Worm (Caenorhabditis elegans) whole organism, late embryonic: ENCODE results near the gene mrps-7.

Source experiments
- K02D7.2 ChIP-seq: sonication (generic microtip); optimal IDR thresholded peaks from 2 replicates; lab custom pipeline; 2017; ENCODE audit warnings: mild to moderate bottlenecking, missing genetic modification characterization, missing compliant biosample characterization
- K09A11.1 ChIP-seq: sonication (generic microtip); optimal IDR thresholded peaks from 2 replicates; lab custom pipeline; 2017; ENCODE audit warnings: antibody characterized with exemption, mild to moderate bottlenecking, missing genetic modification characterization, missing compliant biosample characterization; ENCODE audit not compliant: insufficient read depth
- T23F11.4 ChIP-seq: fragments of 200-800 bp; sonication (Bioruptor generic); optimal IDR thresholded peaks from 2 replicates; lab custom pipeline; 2018; ENCODE audit warnings: mild to moderate bottlenecking, missing genetic modification characterization, missing compliant biosample characterization
- Y22D7AL.16 ChIP-seq: sonication (generic microtip); optimal IDR thresholded peaks from 2 replicates; lab custom pipeline; 2016; ENCODE audit warnings: missing genetic modification characterization, missing compliant biosample characterization
- ahr-1 ChIP-seq: sonication (generic microtip); optimal IDR thresholded peaks from 2 replicates; lab custom pipeline; 2016; ENCODE audit warnings: missing genetic modification characterization, missing compliant biosample characterization
- ama-1 ChIP-seq: fragments of 150-350 bp; optimal IDR thresholded peaks from 2 replicates; lab custom pipeline; 2014
- ceh-14 ChIP-seq: sonication (generic microtip); optimal IDR thresholded peaks from 2 replicates; lab custom pipeline; 2016; ENCODE audit warnings: missing genotype, missing genetic modification characterization, missing compliant biosample characterization
- ceh-18 ChIP-seq: sonication (generic microtip); optimal IDR thresholded peaks from 2 replicates; lab custom pipeline; 2016; ENCODE audit warnings: missing genetic modification characterization, missing compliant biosample characterization
- ceh-19 ChIP-seq: fragments of 200-800 bp; sonication (Bioruptor generic); optimal IDR thresholded peaks from 2 replicates; lab custom pipeline; 2018; ENCODE audit warnings: mild to moderate bottlenecking, missing genetic modification characterization, missing compliant biosample characterization
- ceh-22 ChIP-seq: sonication (generic microtip); optimal IDR thresholded peaks from 2 replicates; lab custom pipeline; 2017; ENCODE audit warnings: missing biosample characterization, missing genetic modification characterization
- ceh-24 ChIP-seq: sonication (generic microtip); optimal IDR thresholded peaks from 2 replicates; lab custom pipeline; 2016; ENCODE audit warnings: mild to moderate bottlenecking, missing genetic modification characterization, missing compliant biosample characterization
- ceh-30 ChIP-seq: fragments of 150-350 bp; optimal IDR thresholded peaks from 2 replicates; lab custom pipeline; 2014; ENCODE audit warnings: missing biosample characterization, missing genetic modification characterization
- ceh-31 ChIP-seq: sonication (generic microtip); optimal IDR thresholded peaks from 2 replicates; lab custom pipeline; 2016; ENCODE audit warnings: missing genetic modification characterization, missing compliant biosample characterization
- ceh-34 ChIP-seq: sonication (generic microtip); optimal IDR thresholded peaks from 2 replicates; lab custom pipeline; 2016; ENCODE audit warnings: mild to moderate bottlenecking, missing genetic modification characterization, missing compliant biosample characterization
- ceh-48 ChIP-seq: sonication (generic microtip); optimal IDR thresholded peaks from 2 replicates; lab custom pipeline; 2016; ENCODE audit warnings: missing genetic modification characterization, inconsistent platforms, missing compliant biosample characterization
- ceh-9 ChIP-seq: sonication (generic microtip); optimal IDR thresholded peaks from 2 replicates; lab custom pipeline; 2016; ENCODE audit warnings: mild to moderate bottlenecking, missing genetic modification characterization, inconsistent platforms, missing compliant biosample characterization
- che-1 ChIP-seq: sonication (generic microtip); optimal IDR thresholded peaks from 2 replicates; lab custom pipeline; 2016; ENCODE audit warnings: mild to moderate bottlenecking, missing genetic modification characterization, missing compliant biosample characterization
- dve-1 ChIP-seq: sonication (generic microtip); optimal IDR thresholded peaks from 2 replicates; lab custom pipeline; 2017; ENCODE audit warnings: antibody characterized with exemption, mild to moderate bottlenecking, missing genetic modification characterization, missing compliant biosample characterization
- elt-2 ChIP-seq: sonication (generic microtip); optimal IDR thresholded peaks from 2 replicates; lab custom pipeline; 2016; ENCODE audit warnings: missing genetic modification reagents, missing genetic modification characterization, missing compliant biosample characterization
- fkh-10 ChIP-seq: fragments of 150-350 bp; optimal IDR thresholded peaks from 2 replicates; lab custom pipeline; 2014; ENCODE audit warnings: missing biosample characterization, missing genetic modification reagents, missing genetic modification characterization
- fkh-6 ChIP-seq: sonication (generic microtip); optimal IDR thresholded peaks from 2 replicates; lab custom pipeline; 2016; ENCODE audit warnings: missing genetic modification characterization, missing compliant biosample characterization
- gmeb-2 ChIP-seq: sonication (generic microtip); optimal IDR thresholded peaks from 2 replicates; lab custom pipeline; 2016; ENCODE audit warnings: missing genetic modification characterization, inconsistent platforms, missing compliant biosample characterization
- hlh-13 ChIP-seq: fragments of 200-800 bp; sonication (Bioruptor generic); optimal IDR thresholded peaks from 2 replicates; lab custom pipeline; 2018; ENCODE audit warnings: mild to moderate bottlenecking, missing genetic modification characterization, missing compliant biosample characterization
- hlh-30 ChIP-seq: sonication (generic microtip); optimal IDR thresholded peaks from 2 replicates; lab custom pipeline; 2017; ENCODE audit warnings: antibody characterized with exemption, missing genetic modification characterization, missing compliant biosample characterization; ENCODE audit not compliant: insufficient read depth
- hlh-6 ChIP-seq: sonication (generic microtip); optimal IDR thresholded peaks from 2 replicates; lab custom pipeline; 2016; ENCODE audit warnings: missing genotype, missing genetic modification characterization, missing compliant biosample characterization
- lim-6 ChIP-seq: sonication (generic microtip); optimal IDR thresholded peaks from 2 replicates; lab custom pipeline; 2016; ENCODE audit warnings: missing genetic modification characterization, missing compliant biosample characterization
- lin-11 ChIP-seq: fragments of 200-800 bp; sonication (Bioruptor generic); optimal IDR thresholded peaks from 2 replicates; lab custom pipeline; 2018; ENCODE audit warnings: mild to moderate bottlenecking, missing genetic modification characterization, missing compliant biosample characterization
- madf-2 ChIP-seq: sonication (generic microtip); optimal IDR thresholded peaks from 2 replicates; lab custom pipeline; 2017; ENCODE audit warnings: missing genetic modification characterization, missing compliant biosample characterization
- mec-3 ChIP-seq: sonication (generic microtip); optimal IDR thresholded peaks from 2 replicates; lab custom pipeline; 2016; ENCODE audit warnings: borderline replicate concordance, missing genetic modification characterization, missing compliant biosample characterization
- nhr-232 ChIP-seq: sonication (generic microtip); optimal IDR thresholded peaks from 2 replicates; lab custom pipeline; 2016; ENCODE audit warnings: missing genetic modification characterization, missing compliant biosample characterization
- odd-2 ChIP-seq: sonication (generic microtip); optimal IDR thresholded peaks from 2 replicates; lab custom pipeline; 2017; ENCODE audit warnings: antibody characterized with exemption, mild to moderate bottlenecking, missing genetic modification characterization, missing compliant biosample characterization
- pag-3 ChIP-seq: sonication (generic microtip); optimal IDR thresholded peaks from 2 replicates; lab custom pipeline; 2016; ENCODE audit warnings: missing compliant biosample characterization, missing genetic modification characterization, borderline replicate concordance
- pat-9 ChIP-seq: fragments of 200-800 bp; sonication (Bioruptor generic); optimal IDR thresholded peaks from 2 replicates; lab custom pipeline; 2018; ENCODE audit warnings: mild to moderate bottlenecking, missing genetic modification characterization, moderate library complexity, missing compliant biosample characterization
- pax-1 ChIP-seq: fragments of 150-350 bp; optimal IDR thresholded peaks from 2 replicates; lab custom pipeline; 2014; ENCODE audit warnings: missing biosample characterization, missing genetic modification characterization
- pha-2 ChIP-seq: sonication (generic microtip); optimal IDR thresholded peaks from 2 replicates; lab custom pipeline; 2017; ENCODE audit warnings: mild to moderate bottlenecking, missing genetic modification characterization, missing compliant biosample characterization
- pha-4 ChIP-seq: fragments of 150-350 bp; optimal IDR thresholded peaks from 2 replicates; lab custom pipeline; 2018; ENCODE audit warnings: missing biosample characterization, missing genetic modification reagents, missing genetic modification characterization
- pqm-1 ChIP-seq: sonication (generic microtip); optimal IDR thresholded peaks from 2 replicates; lab custom pipeline; 2016; ENCODE audit warnings: missing genetic modification characterization, missing compliant biosample characterization
- pros-1 ChIP-seq: fragments of 150-350 bp; optimal IDR thresholded peaks from 2 replicates; lab custom pipeline; 2014; ENCODE audit warnings: missing biosample characterization, missing genetic modification reagents, missing genetic modification characterization
- ref-2 ChIP-seq: sonication (generic microtip); optimal IDR thresholded peaks from 2 replicates; lab custom pipeline; 2016; ENCODE audit warnings: missing genetic modification characterization, missing compliant biosample characterization
- rnt-1 ChIP-seq: sonication (generic microtip); optimal IDR thresholded peaks from 2 replicates; lab custom pipeline; 2016; ENCODE audit warnings: missing genetic modification characterization, missing compliant biosample characterization
- sox-2 ChIP-seq: fragments of 200-800 bp; sonication (Bioruptor generic); IDR thresholded peaks from 2 replicates; pipeline ENCODE4 v1.3.6; 2022; ENCODE audit warnings: missing genetic modification reagents, missing genetic modification characterization, missing compliant biosample characterization
- sox-4 ChIP-seq: sonication (generic microtip); optimal IDR thresholded peaks from 2 replicates; lab custom pipeline; 2017; ENCODE audit warnings: mild to moderate bottlenecking, missing genetic modification characterization, inconsistent platforms, missing compliant biosample characterization
- tbx-2 ChIP-seq: sonication (generic microtip); optimal IDR thresholded peaks from 2 replicates; lab custom pipeline; 2016; ENCODE audit warnings: missing genetic modification characterization, missing compliant biosample characterization
- tbx-7 ChIP-seq: sonication (generic microtip); optimal IDR thresholded peaks from 2 replicates; lab custom pipeline; 2016; ENCODE audit warnings: missing genotype, missing genetic modification characterization, missing compliant biosample characterization
- unc-3 ChIP-seq, 2 experiments: fragments of 200-800 bp in 1 of 2; sonication (Bioruptor generic) in 1 of 2; sonication (generic microtip) in 1 of 2; conservative IDR thresholded peaks in 1 of 2; optimal IDR thresholded peaks in 1 of 2; 2 replicates each; pipeline versions ENCODE4 v1.3.6 to Lab custom; 2016 to 2022; ENCODE audit warnings: missing compliant biosample characterization in 2 of 2, missing genetic modification characterization in 2 of 2, missing genetic modification reagents in 1 of 2
- unc-42 ChIP-seq: sonication (generic microtip); optimal IDR thresholded peaks from 2 replicates; lab custom pipeline; 2016; ENCODE audit warnings: missing genotype, missing genetic modification characterization, missing compliant biosample characterization
- unc-86 ChIP-seq: sonication (generic microtip); optimal IDR thresholded peaks from 2 replicates; lab custom pipeline; 2016; ENCODE audit warnings: missing genetic modification characterization, missing compliant biosample characterization
- zip-5 ChIP-seq: sonication (generic microtip); optimal IDR thresholded peaks from 2 replicates; lab custom pipeline; 2016; ENCODE audit warnings: missing genetic modification characterization, missing compliant biosample characterization
- ztf-16 ChIP-seq: sonication (generic microtip); optimal IDR thresholded peaks from 2 replicates; lab custom pipeline; 2017; ENCODE audit warnings: missing genetic modification characterization, missing compliant biosample characterization

Gene mrps-7

ce11 chrIV:14793900-14794624 is 26.5 kb upstream of the mrps-7 start (continued):
- peak; percentile 2 for TF ChIP-seq pros-1 (tag; lab: Kevin White, UChicago)
- no peak for TF ChIP-seq hlh-6 (tag; lab: Kevin White, UChicago)
- TF ChIP-seq sox-4 (tag; lab: Kevin White, UChicago): no peak
- TF ChIP-seq ceh-9 (tag; lab: Kevin White, UChicago): no peak
- no peak for TF ChIP-seq fkh-6
- no peak for TF ChIP-seq Y22D7AL.16 (tag; lab: Kevin White, UChicago)
- TF ChIP-seq mec-3 (tag; lab: Kevin White, UChicago): no peak
- no peak for TF ChIP-seq hlh-13 (GFP tag; lab: Kevin White, UChicago)
- no peak for TF ChIP-seq pqm-1 (tag; lab: Kevin White, UChicago)
- TF ChIP-seq ceh-48 (tag; lab: Kevin White, UChicago): peak; percentile 94
- peak; percentile 50 for TF ChIP-seq ceh-19 (GFP tag; lab: Kevin White, UChicago)
- TF ChIP-seq ama-1 (lab: Kevin White, UChicago): no peak
- no peak for TF ChIP-seq unc-42 (tag; lab: Kevin White, UChicago)
- TF ChIP-seq tbx-7: no peak
- no peak for TF ChIP-seq lim-6 (tag; lab: Kevin White, UChicago)
- peak; percentile 21 for TF ChIP-seq hlh-30 (tag; lab: Kevin White, UChicago)
- no peak for TF ChIP-seq nhr-232 (tag; lab: Kevin White, UChicago)
- peak; percentile 30 for TF ChIP-seq ceh-18 (tag; lab: Kevin White, UChicago)
- TF ChIP-seq rnt-1 (tag; lab: Kevin White, UChicago): peak; percentile 61
- no peak for TF ChIP-seq madf-2
- no peak for TF ChIP-seq lin-11 (tag; lab: Kevin White, UChicago)
- no peak for TF ChIP-seq zip-5 (tag; lab: Kevin White, UChicago)
- TF ChIP-seq K09A11.1: no peak
- TF ChIP-seq ceh-24 (tag; lab: Kevin White, UChicago): no peak
- peak; percentile 7 for TF ChIP-seq ceh-14
- peak; percentile 34 for TF ChIP-seq fkh-10 (GFP tag; lab: Kevin White, UChicago)
- no peak for TF ChIP-seq pag-3
- TF ChIP-seq T23F11.4 (GFP tag; lab: Kevin White, UChicago): no peak
- TF ChIP-seq ztf-16 (tag; lab: Kevin White, UChicago): no peak
- TF ChIP-seq K02D7.2: no peak
- TF ChIP-seq unc-3 (GFP tag; conservative IDR thresholded peaks at IDR 0.05; lab: Robert Waterston, UW): no peak
- TF ChIP-seq unc-3 (tag; optimal IDR thresholded peaks at IDR 0.05; lab: Kevin White, UChicago): no peak
- TF ChIP-seq sox-2 (GFP tag; lab: Robert Waterston, UW): no peak
- TF ChIP-seq che-1 (tag; lab: Kevin White, UChicago): no peak
- TF ChIP-seq odd-2 (tag; lab: Kevin White, UChicago): no peak
- TF ChIP-seq pha-2 (tag; lab: Kevin White, UChicago): peak; percentile 27
- peak; percentile 36 for TF ChIP-seq tbx-2 (tag; lab: Kevin White, UChicago)
- TF ChIP-seq ref-2 (tag; lab: Kevin White, UChicago): peak; percentile 59
- peak; percentile 74 for TF ChIP-seq ceh-34 (tag; lab: Kevin White, UChicago)
- TF ChIP-seq gmeb-2 (tag; lab: Kevin White, UChicago): no peak
- peak; percentile 63 for TF ChIP-seq ceh-31 (tag; lab: Kevin White, UChicago)

DNA sequence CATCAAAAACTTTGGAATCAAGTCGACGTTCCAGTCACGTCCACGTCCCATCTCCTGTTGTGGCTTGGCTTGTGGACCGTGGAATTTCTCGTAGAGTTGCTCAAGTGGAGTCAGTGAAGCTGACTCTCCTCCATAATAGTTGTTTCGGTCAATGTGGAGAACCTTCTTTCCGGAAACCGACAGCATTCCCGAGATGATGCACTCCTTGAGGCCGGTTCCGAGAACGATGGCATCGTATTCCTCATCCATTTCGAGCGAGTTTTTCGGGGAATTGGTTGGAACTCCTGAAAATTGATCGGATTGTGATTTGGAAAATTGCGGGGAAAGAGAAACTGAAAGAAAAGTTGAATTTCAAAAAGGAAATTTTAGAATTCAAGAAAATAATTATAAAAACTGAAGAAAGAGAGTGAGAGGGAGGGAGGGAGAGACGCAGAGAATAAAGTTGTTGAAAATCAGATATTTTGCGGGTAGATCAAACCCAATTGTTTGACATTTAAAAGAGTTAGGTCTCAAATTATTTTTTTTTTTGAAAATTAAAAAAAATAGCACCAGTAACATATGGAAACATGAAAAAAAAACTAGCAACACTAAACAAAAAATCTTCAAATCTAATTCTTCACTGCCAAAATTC is 25.2 kb upstream of the mrps-7 start, which contains the start of gene gdi-1:
Gene gdi-1 (minus strand): TSS at position 286 of the 631 bp plus-strand sequence.
- no peak for TF ChIP-seq unc-3 (GFP tag; conservative IDR thresholded peaks at IDR 0.05; lab: Robert Waterston, UW)
- TF ChIP-seq unc-3 (tag; optimal IDR thresholded peaks at IDR 0.05; lab: Kevin White, UChicago): no peak
- TF ChIP-seq pqm-1 (tag; lab: Kevin White, UChicago): no peak
- TF ChIP-seq elt-2 (tag; lab: Kevin White, UChicago): no peak
- no peak for TF ChIP-seq lim-6 (tag; lab: Kevin White, UChicago)
- TF ChIP-seq ceh-22: no peak
- no peak for TF ChIP-seq pha-4
- no peak for TF ChIP-seq ceh-9 (tag; lab: Kevin White, UChicago)
- TF ChIP-seq ceh-34 (tag; lab: Kevin White, UChicago): no peak
- no peak for TF ChIP-seq sox-4 (tag; lab: Kevin White, UChicago)
- no peak for TF ChIP-seq ceh-30 (tag; lab: Kevin White, UChicago)
- no peak for TF ChIP-seq ahr-1 (tag; lab: Kevin White, UChicago)
- TF ChIP-seq che-1 (tag; lab: Kevin White, UChicago): no peak
- TF ChIP-seq dve-1 (tag; lab: Kevin White, UChicago): no peak
- no peak for TF ChIP-seq pros-1 (tag; lab: Kevin White, UChicago)
- TF ChIP-seq pat-9 (tag; lab: Kevin White, UChicago): no peak
- TF ChIP-seq pha-2 (tag; lab: Kevin White, UChicago): no peak
- no peak for TF ChIP-seq unc-86 (tag; lab: Kevin White, UChicago)
- TF ChIP-seq pax-1 (tag; lab: Kevin White, UChicago): no peak
- no peak for TF ChIP-seq ama-1 (lab: Kevin White, UChicago)
